Fruit fly (Drosophila melanogaster): ENCODE measurements around the gene CG33777.

The CG33777 gene

DNA sequence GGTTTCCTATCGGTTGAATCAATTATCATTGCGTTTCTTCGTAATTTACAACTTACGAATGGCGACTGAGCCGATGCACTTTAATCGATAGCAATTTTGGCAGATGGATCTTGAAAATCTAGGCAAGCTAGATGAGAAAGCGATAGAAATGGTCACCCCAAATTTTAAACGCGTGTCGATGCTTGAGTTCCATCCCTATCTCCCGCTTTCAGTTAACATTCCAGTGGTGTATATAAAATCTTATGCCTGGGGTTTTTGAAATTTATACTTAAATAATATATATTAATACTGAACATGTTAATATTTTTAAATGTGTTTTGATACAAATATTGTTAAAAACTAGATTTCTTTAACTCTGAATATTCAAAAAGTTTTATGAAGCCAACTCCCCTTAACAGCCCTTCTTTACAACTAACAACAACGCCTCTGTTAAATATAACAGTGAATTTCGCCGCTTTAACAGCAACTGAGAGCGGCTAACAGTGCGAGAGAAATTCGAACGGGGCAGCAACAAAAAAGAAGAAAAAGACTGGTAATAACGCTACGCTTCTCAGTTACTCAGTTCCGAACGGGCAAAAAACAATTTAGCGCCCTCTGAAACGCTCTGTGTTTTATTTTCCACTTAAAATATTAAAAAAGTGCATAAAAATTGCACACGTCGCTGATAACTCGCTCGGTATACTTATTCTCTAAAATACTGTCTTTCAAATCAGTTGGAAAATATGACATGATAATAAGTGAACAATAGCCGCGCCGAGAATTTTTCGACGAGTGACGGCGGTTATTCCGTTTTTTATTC is 13.3 kb downstream of the CG33777 start, which contains the start of gene CG11357 (continued):
- TF ChIP-seq CG4424 (GFP tag; optimal IDR thresholded peaks at IDR 0.05) (peak; percentile 96), lilli (GFP tag; optimal IDR thresholded peaks at IDR 0.05) (peak; percentile 95), ro (GFP tag; IDR thresholded peaks at IDR 0.05) (peak; percentile 97), CG3726 (GFP tag; IDR thresholded peaks at IDR 0.05) (peak; percentile 97), zfh2 (GFP tag; optimal IDR thresholded peaks at IDR 0.05) (peak; percentile 83), CG5953 (GFP tag; IDR thresholded peaks at IDR 0.05) (peak; percentile 96), CrebB (tag; optimal IDR thresholded peaks at IDR 0.05) (peak; percentile 98), Ptx1 (GFP tag; IDR thresholded peaks at IDR 0.05) (peak; percentile 99), sc (optimal IDR thresholded peaks at IDR 0.05) (no peak), sc (GFP tag; optimal IDR thresholded peaks at IDR 0.05) (peak; percentile 94), Abd-B (GFP tag; optimal IDR thresholded peaks at IDR 0.05) (peak; percentile 97), CG8281 (tag; optimal IDR thresholded peaks at IDR 0.05) (peak; percentile 94), tap (tag; optimal IDR thresholded peaks at IDR 0.05) (peak; percentile 99), odd (GFP tag; optimal IDR thresholded peaks at IDR 0.05) (peak; percentile 98), NfI (GFP tag; optimal IDR thresholded peaks at IDR 0.05) (peak; percentile 99), D19A (tag; optimal IDR thresholded peaks at IDR 0.05) (peak; percentile 97), jumu (GFP tag; optimal IDR thresholded peaks at IDR 0.05) (peak; percentile 66), Gug (GFP tag; IDR thresholded peaks at IDR 0.05) (peak; percentile 96), chif (GFP tag; optimal IDR thresholded peaks at IDR 0.05) (peak; percentile 72 to 82), gt (GFP tag; IDR thresholded peaks at IDR 0.05) (peak; percentile 96), slou (GFP tag; optimal IDR thresholded peaks at IDR 0.05) (peak; percentile 92), Camta (GFP tag; optimal IDR thresholded peaks at IDR 0.05) (peak; percentile 76), CG7357 (GFP tag; IDR thresholded peaks at IDR 0.05) (peak; percentile 95), nmo (GFP tag; optimal IDR thresholded peaks at IDR 0.05) (peak; percentile 99), CG13296 (GFP tag; optimal IDR thresholded peaks at IDR 0.05) (peak; percentile 99), Mes4 (GFP tag; optimal IDR thresholded peaks at IDR 0.05) (peak; percentile 43), CG4360 (GFP tag; IDR thresholded peaks at IDR 0.05) (peak; percentile 86), cato (GFP tag; optimal IDR thresholded peaks at IDR 0.05; ENCODE audit: borderline replicate concordance) (peak; percentile 92), B-H2 (GFP tag; optimal IDR thresholded peaks at IDR 0.05) (peak; percentile 98), CG13424 (tag; optimal IDR thresholded peaks at IDR 0.05) (peak; percentile 100), Scr (GFP tag; IDR thresholded peaks at IDR 0.05; ENCODE audit: partially characterized antibody) (peak; percentile 84), CG2116 (GFP tag; optimal IDR thresholded peaks at IDR 0.05) (peak; percentile 82), CG30403 (GFP tag; optimal IDR thresholded peaks at IDR 0.05) (peak; percentile 97), kni (GFP tag; optimal IDR thresholded peaks at IDR 0.05) (peak; percentile 77), CG12391 (tag; optimal IDR thresholded peaks at IDR 0.05) (peak; percentile 99), NFAT (GFP tag; IDR thresholded peaks at IDR 0.05) (peak; percentile 98), CG15601 (tag; optimal IDR thresholded peaks at IDR 0.05) (peak; percentile 98), CG1832 (GFP tag; optimal IDR thresholded peaks at IDR 0.05) (no peak), sna (GFP tag; IDR thresholded peaks at IDR 0.05; ENCODE audit: partially characterized antibody) (peak; percentile 83), Ravus (GFP tag; IDR thresholded peaks at IDR 0.05) (peak; percentile 95), dan (GFP tag; IDR thresholded peaks at IDR 0.05) (peak; percentile 84), ATbp (GFP tag; optimal IDR thresholded peaks at IDR 0.05) (peak; percentile 98), CG10462 (GFP tag; optimal IDR thresholded peaks at IDR 0.05) (peak; percentile 94), HLH54F (GFP tag; optimal IDR thresholded peaks at IDR 0.05) (peak; percentile 77), unc-4 (GFP tag; IDR thresholded peaks at IDR 0.05; ENCODE audit: partially characterized antibody) (peak; percentile 77), bigmax (GFP tag; optimal IDR thresholded peaks at IDR 0.05) (peak; percentile 70), wdn (GFP tag; IDR thresholded peaks at IDR 0.05) (peak; percentile 98), D19B (GFP tag; optimal IDR thresholded peaks at IDR 0.05) (peak; percentile 93), Sin3A (optimal IDR thresholded peaks at IDR 0.05) (no peak), fru (optimal IDR thresholded peaks at IDR 0.05) (no peak)

Measured in whole organism, embryonic.